Worm (Caenorhabditis elegans) whole organism, young adult: ENCODE measurements around the gene clec-2.

Experiments
- B0035.1 ChIP-seq: sonication (generic microtip); optimal IDR thresholded peaks from 2 replicates; lab custom pipeline; 2016; ENCODE audit warnings: missing genetic modification characterization, mild to moderate bottlenecking, missing compliant biosample characterization, missing genotype, missing genetic modification reagents
- C17E4.6 ChIP-seq: fragments of 200-800 bp; sonication (Bioruptor generic); IDR thresholded peaks from 2 replicates; pipeline ENCODE4 v1.3.6; 2022; ENCODE audit warnings: missing genetic modification reagents, missing genetic modification characterization, missing compliant biosample characterization
- F23B12.7 ChIP-seq: sonication (generic microtip); optimal IDR thresholded peaks from 2 replicates; lab custom pipeline; 2017; ENCODE audit warnings: missing genetic modification characterization, mild to moderate bottlenecking, missing compliant biosample characterization, antibody characterized with exemption, moderate library complexity; ENCODE audit not compliant: insufficient read depth
- F52B5.7 ChIP-seq: sonication (generic microtip); optimal IDR thresholded peaks from 2 replicates; lab custom pipeline; 2016; ENCODE audit warnings: mild to moderate bottlenecking, missing genetic modification characterization, missing compliant biosample characterization
- F55B11.4 ChIP-seq: sonication (generic microtip); optimal IDR thresholded peaks from 2 replicates; lab custom pipeline; 2016; ENCODE audit warnings: missing compliant biosample characterization, missing genetic modification characterization, borderline replicate concordance; ENCODE audit not compliant: insufficient read depth
- F57A8.1 ChIP-seq: fragments of 200-800 bp; sonication (Bioruptor generic); optimal IDR thresholded peaks from 2 replicates; lab custom pipeline; 2018; ENCODE audit warnings: mild to moderate bottlenecking, missing genetic modification characterization, moderate library complexity, missing compliant biosample characterization
- F57C9.4 ChIP-seq: sonication (generic microtip); optimal IDR thresholded peaks from 2 replicates; lab custom pipeline; 2017; ENCODE audit warnings: mild to moderate bottlenecking, missing genetic modification characterization, missing compliant biosample characterization
- K12H6.12 ChIP-seq: fragments of 200-800 bp; sonication (Bioruptor generic); optimal IDR thresholded peaks from 2 replicates; lab custom pipeline; 2018; ENCODE audit warnings: mild to moderate bottlenecking, missing genetic modification characterization, missing compliant biosample characterization
- T26A5.8 ChIP-seq: sonication (generic microtip); optimal IDR thresholded peaks from 2 replicates; lab custom pipeline; 2016; ENCODE audit warnings: missing genetic modification characterization, missing compliant biosample characterization
- athp-1 ChIP-seq: sonication (generic microtip); optimal IDR thresholded peaks from 2 replicates; lab custom pipeline; 2017; ENCODE audit warnings: mild to moderate bottlenecking, missing genetic modification characterization, missing compliant biosample characterization
- ceh-40 ChIP-seq: fragments of 200-800 bp; sonication (Bioruptor generic); IDR thresholded peaks from 2 replicates; pipeline ENCODE4 v1.3.6; 2022; ENCODE audit warnings: missing genetic modification characterization, missing compliant biosample characterization
- ceh-58 ChIP-seq: fragments of 200-800 bp; sonication (Bioruptor generic); IDR thresholded peaks from 2 replicates; pipeline ENCODE4 v1.3.6; 2022; ENCODE audit warnings: missing genetic modification characterization, missing compliant biosample characterization
- dox-1 ChIP-seq: fragments of 200-800 bp; sonication (Bioruptor generic); IDR thresholded peaks from 2 replicates; pipeline ENCODE4 v1.3.6; 2022; ENCODE audit warnings: missing genetic modification reagents, missing genetic modification characterization, missing compliant biosample characterization
- dpl-1 ChIP-seq: fragments of 150-350 bp; optimal IDR thresholded peaks from 2 replicates; lab custom pipeline; 2014; ENCODE audit warnings: missing biosample characterization, missing genetic modification reagents, missing genetic modification characterization
- egl-44 ChIP-seq: fragments of 200-800 bp; sonication (Bioruptor generic); IDR thresholded peaks from 2 replicates; pipeline ENCODE4 v1.3.6; 2022; ENCODE audit warnings: missing genetic modification reagents, missing genetic modification characterization, missing compliant biosample characterization
- gei-17 ChIP-seq: fragments of 200-800 bp; sonication (Bioruptor generic); optimal IDR thresholded peaks from 2 replicates; lab custom pipeline; 2018; ENCODE audit warnings: mild to moderate bottlenecking, missing genetic modification characterization, missing compliant biosample characterization
- hlh-26 ChIP-seq: fragments of 200-800 bp; sonication (Bioruptor generic); conservative IDR thresholded peaks from 2 replicates; pipeline ENCODE4 v1.3.6; 2022; ENCODE audit warnings: missing genetic modification reagents, missing genetic modification characterization, missing compliant biosample characterization
- hmg-1.2 ChIP-seq: fragments of 200-800 bp; sonication (Bioruptor generic); IDR thresholded peaks from 2 replicates; pipeline ENCODE4 v1.3.6; 2022; ENCODE audit warnings: missing genetic modification reagents, missing genetic modification characterization, missing compliant biosample characterization
- hsf-1 ChIP-seq: fragments of 200-800 bp; sonication (Bioruptor generic); IDR thresholded peaks from 2 replicates; pipeline ENCODE4 v1.3.6; 2022; ENCODE audit warnings: missing genetic modification reagents, missing genetic modification characterization, missing compliant biosample characterization
- let-607 ChIP-seq, 2 experiments: fragments of 200-800 bp in 1 of 2; sonication (Bioruptor generic) in 1 of 2; sonication (generic microtip) in 1 of 2; optimal IDR thresholded peaks; 2 replicates each; lab custom pipeline; 2016 to 2018; ENCODE audit warnings: mild to moderate bottlenecking in 2 of 2, missing compliant biosample characterization in 2 of 2, missing genetic modification characterization in 2 of 2, moderate library complexity in 2 of 2, missing genotype in 1 of 2
- lin-40 ChIP-seq: sonication (generic microtip); optimal IDR thresholded peaks from 2 replicates; lab custom pipeline; 2016; ENCODE audit warnings: missing genetic modification characterization, mild to moderate bottlenecking, missing compliant biosample characterization, missing genotype, missing genetic modification reagents
- madf-10 ChIP-seq: sonication (generic microtip); optimal IDR thresholded peaks from 2 replicates; lab custom pipeline; 2016; ENCODE audit warnings: mild to moderate bottlenecking, missing genetic modification characterization, missing compliant biosample characterization
- madf-6 ChIP-seq: fragments of 200-800 bp; sonication (Bioruptor generic); IDR thresholded peaks from 2 replicates; pipeline ENCODE4 v1.3.6; 2022; ENCODE audit warnings: missing genetic modification reagents, missing genetic modification characterization, missing compliant biosample characterization
- nhr-90 ChIP-seq: sonication (generic microtip); optimal IDR thresholded peaks from 2 replicates; lab custom pipeline; 2016; ENCODE audit warnings: missing genotype, mild to moderate bottlenecking, missing genetic modification characterization, missing compliant biosample characterization
- pha-4 ChIP-seq: fragments of 150-350 bp; sonication (generic microtip); optimal IDR thresholded peaks from 2 replicates; lab custom pipeline; 2014; ENCODE audit warnings: missing biosample characterization, missing genetic modification reagents, missing genetic modification characterization
- rcor-1 ChIP-seq: fragments of 200-800 bp; sonication (Bioruptor generic); IDR thresholded peaks from 2 replicates; pipeline ENCODE4 v1.3.6; 2022; ENCODE audit warnings: missing genetic modification reagents, missing genetic modification characterization, missing compliant biosample characterization
- rec-8 ChIP-seq, 2 experiments: sonication (generic microtip); optimal IDR thresholded peaks; 2 replicates each; lab custom pipeline; 2016; ENCODE audit warnings: mild to moderate bottlenecking in 2 of 2, missing genetic modification characterization in 2 of 2, missing genetic modification reagents in 2 of 2, missing genotype in 2 of 2, missing biosample characterization in 1 of 2, missing compliant biosample characterization in 1 of 2, moderate library complexity in 1 of 2
- repo-1 ChIP-seq: sonication (generic microtip); optimal IDR thresholded peaks from 2 replicates; lab custom pipeline; 2017; ENCODE audit warnings: mild to moderate bottlenecking, missing genetic modification characterization, missing compliant biosample characterization
- snpc-4 ChIP-seq, 5 experiments: fragments of 150-350 bp in 1 of 5; sonication (generic microtip) in 4 of 5; optimal IDR thresholded peaks; 2 replicates each; lab custom pipeline; 2014 to 2018; ENCODE audit warnings: missing genetic modification characterization in 5 of 5, missing biosample characterization in 3 of 5, antibody characterized with exemption in 2 of 5, mild to moderate bottlenecking in 2 of 5, missing compliant biosample characterization in 2 of 5, missing genotype in 2 of 5, moderate library complexity in 2 of 5, missing genetic modification reagents in 1 of 5
- somi-1 ChIP-seq: fragments of 200-800 bp; sonication (Bioruptor generic); optimal IDR thresholded peaks from 2 replicates; lab custom pipeline; 2018; ENCODE audit warnings: mild to moderate bottlenecking, missing genetic modification characterization, missing compliant biosample characterization
- sptf-2 ChIP-seq: fragments of 200-800 bp; sonication (Bioruptor generic); optimal IDR thresholded peaks from 2 replicates; lab custom pipeline; 2018; ENCODE audit warnings: mild to moderate bottlenecking, missing genetic modification characterization, missing compliant biosample characterization
- tlf-1 ChIP-seq: fragments of 200-800 bp; sonication (Bioruptor generic); optimal IDR thresholded peaks from 2 replicates; lab custom pipeline; 2018; ENCODE audit warnings: mild to moderate bottlenecking, missing genetic modification characterization, missing compliant biosample characterization
- xnd-1 ChIP-seq: sonication (generic microtip); optimal IDR thresholded peaks from 2 replicates; lab custom pipeline; 2016; ENCODE audit warnings: missing genotype, missing genetic modification reagents, missing genetic modification characterization, missing compliant biosample characterization
- zfh-2 ChIP-seq: fragments of 200-800 bp; sonication (Bioruptor generic); conservative IDR thresholded peaks from 2 replicates; pipeline ENCODE4 v1.3.6; 2022; ENCODE audit warnings: missing genetic modification reagents, missing genetic modification characterization, missing compliant biosample characterization
- ztf-25 ChIP-seq: fragments of 200-800 bp; sonication (Bioruptor generic); IDR thresholded peaks from 2 replicates; pipeline ENCODE4 v1.3.6; 2022; ENCODE audit warnings: missing genetic modification reagents, missing genetic modification characterization, missing compliant biosample characterization
- ztf-3 ChIP-seq: fragments of 200-800 bp; sonication (Bioruptor generic); optimal IDR thresholded peaks from 2 replicates; lab custom pipeline; 2018; ENCODE audit warnings: mild to moderate bottlenecking, missing genetic modification characterization, missing compliant biosample characterization

Gene clec-2

ce11 chrII:3052843-3053242 lies 29.6 kb upstream of the clec-2 start:
- TF ChIP-seq zfh-2 (peak; percentile 55; the same call in 1 of the 2 replicates), lin-40 (tag; lab: Kevin White, UChicago) (no peak), B0035.1 (no peak), pha-4 (tag; lab: Kevin White, UChicago) (no peak)

- no peak for TF ChIP-seq gei-17 (GFP tag; lab: Kevin White, UChicago)
- TF ChIP-seq tlf-1 = no peak
- no peak for TF ChIP-seq xnd-1
- no peak for TF ChIP-seq dpl-1 (GFP tag; lab: Kevin White, UChicago)
- no peak for TF ChIP-seq F55B11.4
- TF ChIP-seq ztf-3 (GFP tag; lab: Kevin White, UChicago) = no peak
- TF ChIP-seq T26A5.8 (tag; lab: Kevin White, UChicago) = no peak
- TF ChIP-seq F52B5.7 (tag; lab: Kevin White, UChicago) = no peak
- no peak for TF ChIP-seq somi-1 (GFP tag; lab: Kevin White, UChicago)
- TF ChIP-seq dox-1 (GFP tag; lab: Robert Waterston, UW) = no peak
- TF ChIP-seq madf-10 = no peak
- no peak for TF ChIP-seq athp-1 (tag; lab: Kevin White, UChicago)
- no peak for TF ChIP-seq snpc-4 (GFP tag; optimal IDR thresholded peaks at IDR 0.05; lab: Kevin White, UChicago)
- TF ChIP-seq snpc-4 (tag; optimal IDR thresholded peaks at IDR 0.05; lab: Kevin White, UChicago) = no peak
- no peak for TF ChIP-seq rec-8 (tag; optimal IDR thresholded peaks at IDR 0.05; lab: Kevin White, UChicago)
Measured at ce11 chrII:3051332-3051731, 28.1 kb upstream of the clec-2 start.

ce11 chrII:3050703-3051102 lies 27.5 kb upstream of the clec-2 start, which contains the start of gene sri-31:
Gene sri-31 (plus strand): TSS chrII:3051003.
- TF ChIP-seq somi-1 (GFP tag; lab: Kevin White, UChicago) = no peak
- TF ChIP-seq rcor-1 (GFP tag; lab: Robert Waterston, UW) = no peak
- no peak for TF ChIP-seq K12H6.12 (tag; lab: Kevin White, UChicago)
- no peak for TF ChIP-seq sptf-2 (GFP tag; lab: Kevin White, UChicago)
- TF ChIP-seq T26A5.8 (tag; lab: Kevin White, UChicago) = no peak

- TF ChIP-seq madf-6 (GFP tag; lab: Robert Waterston, UW) (peak; percentile 24; the same call in 1 of the 2 replicates), ceh-40 (GFP tag; lab: Robert Waterston, UW) (no peak), hsf-1 (GFP tag; lab: Robert Waterston, UW) (0 out of 2 replicates have a peak, but pooled peaks have one; percentile 39), F23B12.7 (tag; lab: Kevin White, UChicago) (no peak), F57A8.1 (GFP tag; lab: Kevin White, UChicago) (no peak)
Measured at ce11 chrII:3048989-3049388, 25.8 kb upstream of the clec-2 start.

ce11 chrII:3048378-3048777 lies 25.1 kb upstream of the clec-2 start, which contains the start of gene sri-28:
Gene sri-28 (plus strand): TSS chrII:3048678.
- no peak for TF ChIP-seq F57C9.4
- TF ChIP-seq F57A8.1 (GFP tag; lab: Kevin White, UChicago) = no peak
- TF ChIP-seq ztf-25 (GFP tag; lab: Robert Waterston, UW) = no peak
- TF ChIP-seq F55B11.4 = no peak
- no peak for TF ChIP-seq C17E4.6 (GFP tag; lab: Robert Waterston, UW)
- no peak for TF ChIP-seq hlh-26 (GFP tag; lab: Robert Waterston, UW)
- TF ChIP-seq ceh-58 (GFP tag; lab: Robert Waterston, UW) = no peak
- no peak for TF ChIP-seq repo-1 (tag; lab: Kevin White, UChicago)
- no peak for TF ChIP-seq hmg-1.2 (GFP tag; lab: Robert Waterston, UW)
- TF ChIP-seq nhr-90 (tag; lab: Kevin White, UChicago) = no peak
- TF ChIP-seq egl-44 (GFP tag; lab: Robert Waterston, UW) = no peak
- TF ChIP-seq let-607 (tag; optimal IDR thresholded peaks at IDR 0.05; lab: Kevin White, UChicago) = no peak
